Worm (Caenorhabditis elegans) whole organism, L1 larva: Measurements from ENCODE around the gene Y75B8A.28.

ENCODE experiments used
- C04F5.9 ChIP-seq: sonication (generic microtip); optimal IDR thresholded peaks from 2 replicates; lab custom pipeline; 2016; ENCODE audit warnings: missing genetic modification characterization, missing compliant biosample characterization
- F16B12.6 ChIP-seq: fragments of 150-350 bp; optimal IDR thresholded peaks from 2 replicates; lab custom pipeline; 2014; ENCODE audit warnings: missing biosample characterization, missing genetic modification characterization
- Y116A8C.19 ChIP-seq: sonication (generic microtip); optimal IDR thresholded peaks from 2 replicates; lab custom pipeline; 2016; ENCODE audit warnings: missing compliant biosample characterization, missing genetic modification characterization, borderline replicate concordance
- aly-2 ChIP-seq: fragments of 150-350 bp; optimal IDR thresholded peaks from 2 replicates; lab custom pipeline; 2014; ENCODE audit warnings: missing biosample characterization, missing genetic modification characterization
- blmp-1 ChIP-seq: fragments of 150-350 bp; optimal IDR thresholded peaks from 2 replicates; lab custom pipeline; 2014; ENCODE audit warnings: missing biosample characterization, missing genetic modification characterization
- ceh-82 ChIP-seq, 3 experiments: fragments of 150-350 bp in 1 of 3; sonication (generic microtip) in 2 of 3; optimal IDR thresholded peaks; 2 replicates each; lab custom pipeline; 2014 to 2017; ENCODE audit warnings: missing biosample characterization in 3 of 3, missing genetic modification characterization in 3 of 3
- efl-1 ChIP-seq, 4 experiments: fragments of 150-350 bp; optimal IDR thresholded peaks in 3 of 4; peaks in 1 of 4; 1 replicate in 1 of 4; 2 replicates in 3 of 4; lab custom pipeline; 2014; ENCODE audit warnings: missing biosample characterization in 2 of 4, missing genetic modification characterization in 2 of 4, missing genetic modification reagents in 2 of 4
- efl-3 ChIP-seq: fragments of 200-800 bp; sonication (Bioruptor generic); optimal IDR thresholded peaks from 2 replicates; lab custom pipeline; 2018; ENCODE audit warnings: mild to moderate bottlenecking, missing genetic modification characterization, missing compliant biosample characterization
- egl-27 ChIP-seq, 2 experiments: fragments of 150-350 bp in 1 of 2; sonication (generic microtip); optimal IDR thresholded peaks; 3 replicates each; lab custom pipeline; 2017 to 2018; ENCODE audit warnings: missing biosample characterization in 2 of 2, missing genetic modification characterization in 2 of 2, missing genetic modification reagents in 2 of 2
- elt-2 ChIP-seq: sonication (generic microtip); optimal IDR thresholded peaks from 2 replicates; lab custom pipeline; 2016; ENCODE audit warnings: missing genetic modification characterization, mild to moderate bottlenecking, inconsistent platforms, missing compliant biosample characterization, missing genetic modification reagents
- ets-5 ChIP-seq: fragments of 200-800 bp; sonication (Bioruptor generic); IDR thresholded peaks from 2 replicates; pipeline ENCODE4 v1.3.6; 2022; ENCODE audit warnings: missing genetic modification characterization, missing compliant biosample characterization
- fkh-10 ChIP-seq: sonication (generic microtip); optimal IDR thresholded peaks from 2 replicates; lab custom pipeline; 2017; ENCODE audit warnings: missing biosample characterization, missing genetic modification reagents, missing genetic modification characterization
- grh-1 ChIP-seq: fragments of 200-800 bp; sonication (Bioruptor generic); IDR thresholded peaks from 2 replicates; pipeline ENCODE4 v1.3.6; 2022; ENCODE audit warnings: missing genetic modification reagents, missing genetic modification characterization, missing compliant biosample characterization
- hlh-4 ChIP-seq: sonication (generic microtip); optimal IDR thresholded peaks from 2 replicates; lab custom pipeline; 2016; ENCODE audit warnings: mild to moderate bottlenecking, missing genetic modification characterization, missing compliant biosample characterization
- irx-1 ChIP-seq: sonication (generic microtip); optimal IDR thresholded peaks from 2 replicates; lab custom pipeline; 2016; ENCODE audit warnings: missing genetic modification characterization, missing compliant biosample characterization
- isw-1 ChIP-seq: fragments of 200-800 bp; sonication (Bioruptor generic); IDR thresholded peaks from 2 replicates; pipeline ENCODE4 v1.3.6; 2022; ENCODE audit warnings: missing genetic modification characterization, missing compliant biosample characterization
- lin-14 ChIP-seq: fragments of 200-800 bp; sonication (Bioruptor generic); optimal IDR thresholded peaks from 2 replicates; lab custom pipeline; 2018; ENCODE audit warnings: mild to moderate bottlenecking, missing genetic modification characterization, moderate library complexity, missing compliant biosample characterization
- lin-15B ChIP-seq: fragments of 150-350 bp; sonication (generic microtip); optimal IDR thresholded peaks from 3 replicates; lab custom pipeline; 2014; ENCODE audit warnings: missing biosample characterization, missing genetic modification characterization
- lin-35 ChIP-seq, 2 experiments: fragments of 150-350 bp; optimal IDR thresholded peaks; 2 replicates each; lab custom pipeline; 2014; ENCODE audit warnings: missing biosample characterization in 2 of 2, missing genetic modification characterization in 2 of 2, missing genetic modification reagents in 2 of 2
- lir-3 ChIP-seq: sonication (generic microtip); optimal IDR thresholded peaks from 2 replicates; lab custom pipeline; 2016; ENCODE audit warnings: mild to moderate bottlenecking, missing genetic modification characterization, moderate library complexity, missing compliant biosample characterization; ENCODE audit not compliant: poor library complexity
- lsy-2 ChIP-seq, 2 experiments: fragments of 150-350 bp; optimal IDR thresholded peaks; 2 replicates each; lab custom pipeline; 2014; ENCODE audit warnings: missing biosample characterization in 2 of 2, missing genetic modification characterization in 2 of 2
- mab-9 ChIP-seq: fragments of 200-800 bp; sonication (Bioruptor generic); IDR thresholded peaks from 2 replicates; pipeline ENCODE4 v1.3.6; 2022; ENCODE audit warnings: missing genetic modification reagents, missing genetic modification characterization, missing compliant biosample characterization
- mdl-1 ChIP-seq, 2 experiments: fragments of 150-350 bp; optimal IDR thresholded peaks; 2 replicates each; lab custom pipeline; 2014 to 2017; ENCODE audit warnings: missing biosample characterization in 2 of 2, missing genetic modification characterization in 2 of 2, inconsistent platforms in 1 of 2
- mef-2 ChIP-seq: fragments of 150-350 bp; optimal IDR thresholded peaks from 2 replicates; lab custom pipeline; 2014; ENCODE audit warnings: missing biosample characterization, missing genetic modification characterization
- nhr-12 ChIP-seq: sonication (generic microtip); optimal IDR thresholded peaks from 2 replicates; lab custom pipeline; 2017; ENCODE audit warnings: missing biosample characterization, missing genetic modification characterization
- nhr-237 ChIP-seq: fragments of 150-350 bp; optimal IDR thresholded peaks from 2 replicates; lab custom pipeline; 2014; ENCODE audit warnings: missing biosample characterization, missing genetic modification characterization
- nhr-28 ChIP-seq: fragments of 150-350 bp; optimal IDR thresholded peaks from 2 replicates; lab custom pipeline; 2014; ENCODE audit warnings: missing biosample characterization, missing genetic modification characterization
- nhr-71 ChIP-seq: sonication (generic microtip); optimal IDR thresholded peaks from 2 replicates; lab custom pipeline; 2016; ENCODE audit warnings: mild to moderate bottlenecking, missing genetic modification characterization, moderate library complexity, missing compliant biosample characterization
- nhr-76 ChIP-seq: sonication (generic microtip); optimal IDR thresholded peaks from 2 replicates; lab custom pipeline; 2017; ENCODE audit warnings: missing biosample characterization, missing genetic modification characterization
- nhr-77 ChIP-seq: fragments of 150-350 bp; optimal IDR thresholded peaks from 2 replicates; lab custom pipeline; 2014; ENCODE audit warnings: missing biosample characterization, missing genetic modification characterization
- nhr-84 ChIP-seq: sonication (generic microtip); optimal IDR thresholded peaks from 2 replicates; lab custom pipeline; 2017; ENCODE audit warnings: missing biosample characterization, missing genetic modification characterization
- nhr-85 ChIP-seq: sonication (generic microtip); peaks from one replicate; lab custom pipeline; 2016; ENCODE audit warnings: missing genetic modification characterization, inconsistent platforms, missing compliant biosample characterization
- nhr-90 ChIP-seq: sonication (generic microtip); optimal IDR thresholded peaks from 2 replicates; lab custom pipeline; 2016; ENCODE audit warnings: mild to moderate bottlenecking, missing genetic modification characterization, missing compliant biosample characterization; ENCODE audit not compliant: poor library complexity
- pag-3 ChIP-seq: sonication (generic microtip); optimal IDR thresholded peaks from 2 replicates; lab custom pipeline; 2017; ENCODE audit warnings: missing genetic modification characterization, mild to moderate bottlenecking, missing compliant biosample characterization, antibody characterized with exemption, borderline replicate concordance; ENCODE audit not compliant: insufficient read depth
- rnt-1 ChIP-seq: sonication (generic microtip); optimal IDR thresholded peaks from 2 replicates; lab custom pipeline; 2016; ENCODE audit warnings: mild to moderate bottlenecking, missing genetic modification characterization, moderate library complexity, missing compliant biosample characterization
- skn-1 ChIP-seq: fragments of 150-350 bp; optimal IDR thresholded peaks from 2 replicates; lab custom pipeline; 2014; ENCODE audit warnings: missing biosample characterization, missing genetic modification characterization
- snpc-4 ChIP-seq: fragments of 150-350 bp; optimal IDR thresholded peaks from 2 replicates; lab custom pipeline; 2014; ENCODE audit warnings: missing biosample characterization, missing genetic modification characterization
- sup-37 ChIP-seq: fragments of 200-800 bp; sonication (Bioruptor generic); optimal IDR thresholded peaks from 2 replicates; lab custom pipeline; 2018; ENCODE audit warnings: mild to moderate bottlenecking, missing genetic modification characterization, missing compliant biosample characterization
- swsn-7 ChIP-seq: sonication (generic microtip); optimal IDR thresholded peaks from 2 replicates; lab custom pipeline; 2016; ENCODE audit warnings: missing genetic modification characterization, missing compliant biosample characterization
- tlp-1 ChIP-seq: fragments of 150-350 bp; optimal IDR thresholded peaks from 2 replicates; lab custom pipeline; 2014; ENCODE audit warnings: missing biosample characterization, missing genetic modification characterization
- unc-130 ChIP-seq: fragments of 150-350 bp; optimal IDR thresholded peaks from 2 replicates; lab custom pipeline; 2017; ENCODE audit warnings: missing biosample characterization, missing genetic modification characterization, inconsistent platforms
- unc-30 ChIP-seq: sonication (generic microtip); optimal IDR thresholded peaks from 2 replicates; lab custom pipeline; 2017; ENCODE audit warnings: missing biosample characterization, missing genetic modification characterization
- unc-62 ChIP-seq: fragments of 150-350 bp; optimal IDR thresholded peaks from 2 replicates; lab custom pipeline; 2014; ENCODE audit warnings: missing biosample characterization, missing genetic modification reagents, missing genetic modification characterization
- unc-86 ChIP-seq: sonication (generic microtip); optimal IDR thresholded peaks from 2 replicates; lab custom pipeline; 2016; ENCODE audit warnings: missing genetic modification characterization, missing compliant biosample characterization
- vab-15 ChIP-seq: sonication (generic microtip); optimal IDR thresholded peaks from 2 replicates; lab custom pipeline; 2017; ENCODE audit warnings: missing genotype, mild to moderate bottlenecking, missing genetic modification characterization, missing compliant biosample characterization
- xbp-1 ChIP-seq: sonication (generic microtip); optimal IDR thresholded peaks from 2 replicates; lab custom pipeline; 2016; ENCODE audit warnings: missing genetic modification characterization, missing compliant biosample characterization
- zag-1 ChIP-seq: fragments of 150-350 bp; optimal IDR thresholded peaks from 2 replicates; lab custom pipeline; 2014; ENCODE audit warnings: missing biosample characterization, missing genetic modification characterization
- ztf-11 ChIP-seq, 2 experiments: sonication (generic microtip); optimal IDR thresholded peaks; 2 replicates each; lab custom pipeline; 2016 to 2017; ENCODE audit warnings: missing genetic modification characterization in 2 of 2, missing biosample characterization in 1 of 2, missing compliant biosample characterization in 1 of 2
- ztf-4 ChIP-seq: fragments of 150-350 bp; optimal IDR thresholded peaks from 2 replicates; lab custom pipeline; 2014; ENCODE audit warnings: missing biosample characterization, missing genetic modification characterization

Gene Y75B8A.28

DNA sequence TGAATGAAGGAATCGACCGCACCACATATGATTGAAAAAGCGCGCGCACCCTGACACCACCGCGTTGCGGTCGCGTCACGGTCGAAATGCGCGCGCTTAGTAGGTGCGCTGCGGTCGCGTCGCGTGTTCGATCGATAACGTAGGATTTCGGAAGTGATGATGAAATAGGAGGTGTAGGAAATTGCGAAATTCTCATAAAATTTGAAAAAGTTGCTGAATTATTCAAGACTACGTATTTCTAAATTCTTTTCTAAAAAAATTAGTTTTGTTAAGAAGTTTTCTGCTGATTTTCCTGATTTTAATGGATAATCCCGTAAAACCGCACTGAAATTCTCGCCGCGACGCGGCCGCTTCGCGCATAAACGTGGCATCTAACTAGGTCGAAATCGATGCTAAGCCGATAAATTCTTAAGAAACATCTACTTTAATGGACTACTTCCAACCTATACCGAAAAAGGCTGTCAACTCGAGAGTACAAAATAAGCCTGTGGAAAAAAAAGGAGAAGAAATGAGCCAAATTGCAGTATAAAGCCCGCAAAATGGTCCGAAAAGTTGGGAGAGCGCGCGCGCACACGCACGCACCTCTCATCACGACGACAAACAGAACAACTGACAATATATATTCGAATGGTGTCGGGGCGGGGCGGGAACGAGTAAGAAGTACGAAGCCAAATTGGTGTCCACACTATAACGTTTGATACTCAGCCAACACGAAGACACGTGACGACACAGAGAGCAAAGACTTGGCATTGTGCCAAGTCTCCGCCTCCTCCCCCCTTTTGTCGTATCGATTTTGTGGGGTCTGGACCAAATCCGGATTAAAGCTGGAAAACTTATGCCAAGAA lies 49.8 kb downstream of the Y75B8A.28 start, which contains the start of gene his-72 (continued):
- TF ChIP-seq lir-3 (peak; percentile 13), nhr-28 (tag; lab: Kevin White, UChicago) (no peak), egl-27 (tag; optimal IDR thresholded peaks at IDR 0.05; lab: Kevin White, UChicago) (no peak), nhr-71 (tag; lab: Kevin White, UChicago) (peak; percentile 71), lin-14 (GFP tag; lab: Kevin White, UChicago) (peak; percentile 85)

DNA sequence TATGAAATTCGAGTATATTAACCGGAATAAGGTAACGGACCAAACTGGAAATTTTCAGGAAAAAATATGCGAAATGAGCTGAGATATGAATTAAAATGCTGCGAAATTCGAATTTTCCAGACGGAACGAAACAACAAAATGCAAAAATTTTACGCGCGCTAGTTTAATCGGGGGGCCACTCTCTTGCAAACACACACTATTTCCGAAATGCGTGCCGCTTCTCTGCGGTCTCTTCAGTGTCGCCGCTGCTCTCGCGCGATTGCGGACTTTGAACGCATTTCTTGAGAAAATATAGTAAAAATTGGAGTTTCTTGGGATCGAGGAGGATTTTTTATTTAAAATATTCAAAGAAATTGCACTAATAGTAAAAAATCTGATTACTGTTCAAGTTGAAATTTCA lies 50.6 kb downstream of the Y75B8A.28 start:
- TF ChIP-seq skn-1 (peak; percentile 33), pag-3 (tag; lab: Kevin White, UChicago) (no peak), unc-86 (peak; percentile 51), nhr-85 (tag; lab: Kevin White, UChicago) (no peak), isw-1 (GFP tag; lab: Robert Waterston, UW) (peak; percentile 29), grh-1 (GFP tag; lab: Robert Waterston, UW) (no peak), irx-1 (tag; lab: Kevin White, UChicago) (no peak), sup-37 (no peak), lin-15B (tag; lab: Kevin White, UChicago) (no peak), aly-2 (tag; lab: Kevin White, UChicago) (no peak), mab-9 (no peak), nhr-76 (no peak), ztf-4 (tag; lab: Kevin White, UChicago) (peak; percentile 23), swsn-7 (tag; lab: Kevin White, UChicago) (peak; percentile 83), ztf-11 (tag; optimal IDR thresholded peaks at IDR 0.05; lab: Kevin White, UChicago) (no peak), C04F5.9 (no peak), unc-62 (GFP tag; lab: Kevin White, UChicago) (no peak), unc-130 (tag; lab: Kevin White, UChicago) (no peak), ets-5 (GFP tag; lab: Robert Waterston, UW) (no peak), nhr-77 (tag; lab: Kevin White, UChicago) (no peak), nhr-84 (tag; lab: Kevin White, UChicago) (no peak), vab-15 (no peak), ceh-82 (tag; optimal IDR thresholded peaks at IDR 0.05; lab: Kevin White, UChicago) (peak; percentile 44 to 61 (median 61)), nhr-90 (no peak), rnt-1 (tag; lab: Kevin White, UChicago) (peak; percentile 68), nhr-237 (tag; lab: Kevin White, UChicago) (no peak), egl-27 (tag; optimal IDR thresholded peaks at IDR 0.05; lab: Kevin White, UChicago) (no peak), efl-1 (optimal IDR thresholded peaks at IDR 0.05; lab: Kevin White, UChicago) (peak; percentile 69 to 72), efl-1 (GFP tag; optimal IDR thresholded peaks at IDR 0.05 in 1 of 2; lab: Kevin White, UChicago) (peak; percentile 48 to 96), Y116A8C.19 (no peak), efl-3 (GFP tag; lab: Kevin White, UChicago) (no peak), hlh-4 (tag; lab: Kevin White, UChicago) (no peak), mef-2 (tag; lab: Kevin White, UChicago) (no peak), unc-30 (no peak), zag-1 (tag; lab: Kevin White, UChicago) (no peak), elt-2 (no peak), fkh-10 (GFP tag; lab: Kevin White, UChicago) (no peak), xbp-1 (no peak), lsy-2 (tag; optimal IDR thresholded peaks at IDR 0.05; lab: Kevin White, UChicago) (peak; percentile 43 to 49), mdl-1 (tag; optimal IDR thresholded peaks at IDR 0.05; lab: Kevin White, UChicago) (no peak), tlp-1 (tag; lab: Kevin White, UChicago) (no peak), lin-35 (GFP tag; optimal IDR thresholded peaks at IDR 0.05; lab: Kevin White, UChicago) (peak; percentile 60 to 65), F16B12.6 (tag; lab: Kevin White, UChicago) (peak; percentile 70), snpc-4 (tag; lab: Kevin White, UChicago) (no peak), nhr-12 (no peak), blmp-1 (tag; lab: Kevin White, UChicago) (peak; percentile 20), nhr-71 (tag; lab: Kevin White, UChicago) (peak; percentile 56)
